Worm (Caenorhabditis elegans) whole organism, mixed stage, embryonic: ENCODE results near the gene Y116A8C.468.

ENCODE experiments used
- M03D4.4 ChIP-seq: sonication (generic microtip); optimal IDR thresholded peaks from 2 replicates; lab custom pipeline; 2017; ENCODE audit warnings: mild to moderate bottlenecking, missing genetic modification characterization, missing compliant biosample characterization
- bed-3 ChIP-seq: fragments of 200-800 bp; sonication (Bioruptor generic); optimal IDR thresholded peaks from 3 replicates; lab custom pipeline; 2018; ENCODE audit warnings: mild to moderate bottlenecking, missing genetic modification characterization, moderate library complexity, missing compliant biosample characterization
- blmp-1 ChIP-seq: fragments of 150-350 bp; optimal IDR thresholded peaks from 2 replicates; lab custom pipeline; 2014; ENCODE audit warnings: missing biosample characterization, missing genetic modification characterization
- ceh-39 ChIP-seq: fragments of 150-350 bp; optimal IDR thresholded peaks from 2 replicates; lab custom pipeline; 2014; ENCODE audit warnings: missing biosample characterization, missing genetic modification characterization
- ceh-43 ChIP-seq: fragments of 200-800 bp; sonication (Bioruptor generic); optimal IDR thresholded peaks from 2 replicates; lab custom pipeline; 2018; ENCODE audit warnings: mild to moderate bottlenecking, missing genetic modification characterization, moderate library complexity, missing compliant biosample characterization
- ceh-83 ChIP-seq: fragments of 200-800 bp; sonication (Bioruptor generic); optimal IDR thresholded peaks from 2 replicates; lab custom pipeline; 2018; ENCODE audit warnings: mild to moderate bottlenecking, missing genetic modification characterization, missing compliant biosample characterization
- ces-1 ChIP-seq: fragments of 150-350 bp; optimal IDR thresholded peaks from 2 replicates; lab custom pipeline; 2014; ENCODE audit warnings: missing biosample characterization, missing genetic modification reagents, missing genetic modification characterization
- cnd-1 ChIP-seq: fragments of 200-800 bp; sonication (Bioruptor generic); optimal IDR thresholded peaks from 2 replicates; lab custom pipeline; 2018; ENCODE audit warnings: mild to moderate bottlenecking, missing genetic modification characterization, missing compliant biosample characterization
- drap-1 ChIP-seq: fragments of 200-800 bp; sonication (Bioruptor generic); optimal IDR thresholded peaks from 3 replicates; lab custom pipeline; 2018; ENCODE audit warnings: mild to moderate bottlenecking, missing genetic modification characterization, missing compliant biosample characterization
- elt-1 ChIP-seq: sonication (generic microtip); optimal IDR thresholded peaks from 2 replicates; lab custom pipeline; 2017; ENCODE audit warnings: missing genetic modification characterization, mild to moderate bottlenecking, missing compliant biosample characterization, antibody characterized with exemption, moderate library complexity, borderline replicate concordance; ENCODE audit not compliant: insufficient read depth
- elt-3 ChIP-seq: fragments of 150-350 bp; optimal IDR thresholded peaks from 2 replicates; lab custom pipeline; 2014; ENCODE audit warnings: missing biosample characterization, missing genetic modification characterization
- flh-1 ChIP-seq: fragments of 200-800 bp; sonication (Bioruptor generic); optimal IDR thresholded peaks from 2 replicates; lab custom pipeline; 2018; ENCODE audit warnings: mild to moderate bottlenecking, missing genetic modification characterization, moderate library complexity, missing compliant biosample characterization
- ham-2 ChIP-seq: fragments of 200-800 bp; sonication (Bioruptor generic); optimal IDR thresholded peaks from 2 replicates; lab custom pipeline; 2018; ENCODE audit warnings: mild to moderate bottlenecking, missing genetic modification characterization, missing compliant biosample characterization
- hlh-1 ChIP-seq: fragments of 150-350 bp; optimal IDR thresholded peaks from 2 replicates; lab custom pipeline; 2014; ENCODE audit warnings: missing biosample characterization, missing genetic modification reagents, missing genetic modification characterization
- lin-13 ChIP-seq: fragments of 150-350 bp; optimal IDR thresholded peaks from 2 replicates; lab custom pipeline; 2014; ENCODE audit warnings: missing biosample characterization, missing genetic modification characterization
- lin-32 ChIP-seq: fragments of 200-800 bp; sonication (Bioruptor generic); optimal IDR thresholded peaks from 2 replicates; lab custom pipeline; 2018; ENCODE audit warnings: mild to moderate bottlenecking, missing genetic modification characterization, missing compliant biosample characterization
- lsy-2 ChIP-seq: fragments of 150-350 bp; optimal IDR thresholded peaks from 2 replicates; lab custom pipeline; 2014; ENCODE audit warnings: missing biosample characterization, missing genetic modification characterization
- mab-5 ChIP-seq: fragments of 150-350 bp; optimal IDR thresholded peaks from 2 replicates; lab custom pipeline; 2014; ENCODE audit warnings: missing biosample characterization, missing genetic modification characterization
- mep-1 ChIP-seq: fragments of 150-350 bp; optimal IDR thresholded peaks from 2 replicates; lab custom pipeline; 2017; ENCODE audit warnings: missing biosample characterization, missing genetic modification reagents, missing genetic modification characterization, inconsistent platforms
- mls-2 ChIP-seq: sonication (generic microtip); optimal IDR thresholded peaks from 2 replicates; lab custom pipeline; 2016; ENCODE audit warnings: mild to moderate bottlenecking, missing genetic modification characterization, moderate library complexity, missing compliant biosample characterization
- nhr-12 ChIP-seq: fragments of 150-350 bp; optimal IDR thresholded peaks from 2 replicates; lab custom pipeline; 2014; ENCODE audit warnings: missing biosample characterization, missing genetic modification characterization
- nhr-2 ChIP-seq: fragments of 150-350 bp; optimal IDR thresholded peaks from 2 replicates; lab custom pipeline; 2014; ENCODE audit warnings: missing biosample characterization, missing genetic modification characterization
- nhr-237 ChIP-seq: fragments of 150-350 bp; optimal IDR thresholded peaks from 2 replicates; lab custom pipeline; 2014; ENCODE audit warnings: missing biosample characterization, missing genetic modification characterization
- nhr-28 ChIP-seq: fragments of 150-350 bp; optimal IDR thresholded peaks from 2 replicates; lab custom pipeline; 2014; ENCODE audit warnings: missing biosample characterization, missing genetic modification characterization
- nhr-76 ChIP-seq: sonication (generic microtip); optimal IDR thresholded peaks from 2 replicates; lab custom pipeline; 2017; ENCODE audit warnings: missing biosample characterization, missing genetic modification characterization
- pha-4 ChIP-seq: fragments of 150-350 bp; optimal IDR thresholded peaks from 2 replicates; lab custom pipeline; 2018; ENCODE audit warnings: missing biosample characterization, missing genetic modification reagents, missing genetic modification characterization
- sem-2 ChIP-seq: fragments of 200-800 bp; sonication (Bioruptor generic); optimal IDR thresholded peaks from 2 replicates; lab custom pipeline; 2018; ENCODE audit warnings: mild to moderate bottlenecking, missing genetic modification characterization, missing compliant biosample characterization
- snpc-4 ChIP-seq: fragments of 150-350 bp; optimal IDR thresholded peaks from 2 replicates; lab custom pipeline; 2014; ENCODE audit warnings: missing biosample characterization, missing genetic modification characterization
- sptf-1 ChIP-seq: sonication (generic microtip); optimal IDR thresholded peaks from 2 replicates; lab custom pipeline; 2017; ENCODE audit warnings: mild to moderate bottlenecking, missing genetic modification characterization, moderate library complexity, missing compliant biosample characterization
- tbx-8 ChIP-seq: fragments of 200-800 bp; sonication (Bioruptor generic); optimal IDR thresholded peaks from 2 replicates; lab custom pipeline; 2018; ENCODE audit warnings: mild to moderate bottlenecking, missing genetic modification characterization, moderate library complexity, missing compliant biosample characterization
- unc-120 ChIP-seq: sonication (generic microtip); optimal IDR thresholded peaks from 2 replicates; lab custom pipeline; 2017; ENCODE audit warnings: missing genetic modification characterization, missing compliant biosample characterization; ENCODE audit not compliant: poor library complexity, severe bottlenecking
- unc-39 ChIP-seq: fragments of 150-350 bp; optimal IDR thresholded peaks from 2 replicates; lab custom pipeline; 2014; ENCODE audit warnings: missing biosample characterization, missing genetic modification characterization
- unc-62 ChIP-seq: fragments of 150-350 bp; optimal IDR thresholded peaks from 2 replicates; lab custom pipeline; 2014; ENCODE audit warnings: missing biosample characterization, missing genetic modification reagents, missing genetic modification characterization
- zip-8 ChIP-seq: fragments of 150-350 bp; optimal IDR thresholded peaks from 2 replicates; lab custom pipeline; 2014; ENCODE audit warnings: missing biosample characterization, missing genetic modification characterization
- ztf-11 ChIP-seq: fragments of 150-350 bp; optimal IDR thresholded peaks from 2 replicates; lab custom pipeline; 2014; ENCODE audit warnings: missing biosample characterization, missing genetic modification characterization

Gene Y116A8C.468

ce11 chrIV:16946746-16947145, 28.6 kb downstream of the Y116A8C.468 start, which contains the start of the genes Y116A8C.9 and arf-6:
Y116A8C.9 (minus strand) TSS chrIV:16946800.
arf-6 (plus strand) TSS chrIV:16947120.
- peak; percentile 77 for TF ChIP-seq M03D4.4 (tag; lab: Kevin White, UChicago)
- TF ChIP-seq sem-2, result no peak
- peak; percentile 83 for TF ChIP-seq mls-2 (tag; lab: Kevin White, UChicago)
- TF ChIP-seq blmp-1, result no peak
- no peak for TF ChIP-seq nhr-76 (tag; lab: Kevin White, UChicago)
- TF ChIP-seq mep-1 (tag; lab: Kevin White, UChicago), result peak; percentile 13
- peak; percentile 56 for TF ChIP-seq ceh-83 (GFP tag; lab: Kevin White, UChicago)
- TF ChIP-seq hlh-1 (tag; lab: Kevin White, UChicago), result peak; percentile 37
- peak; percentile 80 for TF ChIP-seq sptf-1 (tag; lab: Kevin White, UChicago)
- no peak for TF ChIP-seq nhr-237 (tag; lab: Kevin White, UChicago)
- TF ChIP-seq zip-8 (tag; lab: Kevin White, UChicago), result no peak
- no peak for TF ChIP-seq nhr-2 (tag; lab: Kevin White, UChicago)
- peak; percentile 81 for TF ChIP-seq ces-1 (GFP tag; lab: Kevin White, UChicago)
- no peak for TF ChIP-seq unc-62
- peak; percentile 46 for TF ChIP-seq drap-1 (GFP tag; lab: Kevin White, UChicago)
- no peak for TF ChIP-seq nhr-12 (tag; lab: Kevin White, UChicago)
- TF ChIP-seq ham-2 (GFP tag; lab: Kevin White, UChicago), result no peak
- peak; percentile 31 for TF ChIP-seq ztf-11 (tag; lab: Kevin White, UChicago)
- TF ChIP-seq lin-32 (GFP tag; lab: Kevin White, UChicago), result peak; percentile 7
- TF ChIP-seq unc-39 (tag; lab: Kevin White, UChicago), result no peak
- TF ChIP-seq elt-3 (tag; lab: Kevin White, UChicago), result no peak
- TF ChIP-seq pha-4 (tag; lab: Kevin White, UChicago), result no peak
- TF ChIP-seq ceh-43 (GFP tag; lab: Kevin White, UChicago), result peak; percentile 45
- TF ChIP-seq unc-120 (tag; lab: Kevin White, UChicago), result peak; percentile 38
- TF ChIP-seq tbx-8 (GFP tag; lab: Kevin White, UChicago), result peak; percentile 18
- no peak for TF ChIP-seq elt-1 (tag; lab: Kevin White, UChicago)
- TF ChIP-seq bed-3 (GFP tag; lab: Kevin White, UChicago), result peak; percentile 3
- peak; percentile 53 for TF ChIP-seq lin-13 (tag; lab: Kevin White, UChicago)
- no peak for TF ChIP-seq nhr-28 (tag; lab: Kevin White, UChicago)
- no peak for TF ChIP-seq snpc-4
- peak; percentile 38 for TF ChIP-seq cnd-1 (tag; lab: Kevin White, UChicago)
- no peak for TF ChIP-seq mab-5 (tag; lab: Kevin White, UChicago)
- TF ChIP-seq ceh-39 (tag; lab: Kevin White, UChicago), result no peak
- no peak for TF ChIP-seq flh-1 (GFP tag; lab: Kevin White, UChicago)
- peak; percentile 4 for TF ChIP-seq lsy-2 (tag; lab: Kevin White, UChicago)

- no peak for TF ChIP-seq tbx-8 (GFP tag; lab: Kevin White, UChicago)
- no peak for TF ChIP-seq mab-5 (tag; lab: Kevin White, UChicago)
- no peak for TF ChIP-seq sptf-1 (tag; lab: Kevin White, UChicago)
- no peak for TF ChIP-seq hlh-1 (tag; lab: Kevin White, UChicago)
- TF ChIP-seq nhr-12 (tag; lab: Kevin White, UChicago), result no peak
- TF ChIP-seq, all 35 proteins: peak for 0
Measured at ce11 chrIV:16949767-16950166, 31.6 kb downstream of the Y116A8C.468 start, which contains the start of gene rad-54.B. rad-54.B (plus strand) TSS chrIV:16950067.

ce11 chrIV:16952389-16952788, 34.2 kb downstream of the Y116A8C.468 start:
- TF ChIP-seq sem-2, result no peak
- no peak for TF ChIP-seq lsy-2 (tag; lab: Kevin White, UChicago)
- no peak for TF ChIP-seq nhr-2 (tag; lab: Kevin White, UChicago)
- no peak for TF ChIP-seq elt-1 (tag; lab: Kevin White, UChicago)
